Fruit fly (Drosophila melanogaster): ENCODE data around the gene CG3726.

Gene CG3726

dm6 chrX:5892512-5892911, 24.4 kb upstream of the CG3726 start:
- no peak for TF ChIP-seq noc (tag; optimal IDR thresholded peaks at IDR 0.05)

DNA sequence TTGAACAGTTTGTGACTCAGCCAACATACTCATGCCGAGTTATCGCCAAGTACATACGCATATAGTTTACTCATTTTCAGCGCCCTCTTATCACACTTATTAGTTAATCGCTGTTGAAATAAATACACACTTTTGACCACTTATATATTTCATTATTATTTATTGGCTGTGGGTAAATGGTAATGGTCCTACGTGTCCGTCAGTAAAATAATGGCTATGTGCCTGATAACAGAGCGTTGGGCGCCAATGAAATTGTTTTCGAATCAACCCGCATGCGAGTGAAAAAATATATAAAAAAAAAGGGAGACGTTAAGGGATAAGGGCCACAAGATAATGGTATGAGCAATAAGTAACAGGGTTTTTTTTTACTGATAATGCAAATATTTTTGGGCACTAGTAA, 23.7 kb upstream of the CG3726 start:
- no peak for TF ChIP-seq noc (tag; optimal IDR thresholded peaks at IDR 0.05)

DNA sequence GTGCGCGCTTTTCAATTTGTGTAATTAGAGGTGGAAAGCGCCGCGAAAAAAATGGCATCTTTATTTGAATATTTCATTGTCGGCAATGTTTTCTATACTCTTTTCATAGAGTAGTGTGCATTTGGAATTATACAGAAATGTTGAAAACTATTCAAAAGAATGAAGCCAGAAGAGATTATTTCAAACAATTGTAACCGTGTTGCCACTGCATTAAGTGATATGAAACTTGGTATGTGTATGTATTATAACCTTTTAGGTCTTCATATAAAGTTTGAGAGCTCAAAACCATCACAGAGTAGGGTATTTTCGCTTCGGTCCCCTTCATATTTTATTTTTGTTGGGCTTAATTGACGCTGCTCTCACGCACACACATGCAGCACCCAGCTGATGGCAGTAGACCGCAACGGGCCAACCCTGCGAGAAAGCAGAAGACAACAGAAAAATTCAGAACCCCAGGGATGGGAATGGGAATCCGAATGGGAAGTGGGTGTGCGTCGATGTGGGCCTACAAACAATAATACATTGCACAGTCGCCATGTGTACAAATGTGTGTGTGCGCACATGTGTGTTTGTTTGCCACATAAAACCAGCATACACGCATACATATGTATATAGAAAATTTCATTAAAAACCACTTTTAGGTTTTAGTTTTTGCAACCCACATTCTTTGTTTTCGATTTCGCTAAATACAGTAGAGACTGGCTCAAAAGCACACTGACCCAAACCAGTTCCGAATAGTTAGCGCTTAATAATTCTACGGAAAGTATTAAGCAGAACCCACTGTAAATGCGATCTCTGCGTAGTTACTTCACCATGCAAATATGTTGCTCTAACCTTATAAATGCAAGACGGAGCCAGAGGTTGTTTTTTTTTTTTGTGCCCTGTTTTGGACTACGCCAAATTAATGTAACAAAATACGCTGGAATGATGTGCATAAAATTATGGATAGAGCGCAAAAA, 22.1 kb upstream of the CG3726 start:
- TF ChIP-seq noc (tag; optimal IDR thresholded peaks at IDR 0.05): no peak

DNA sequence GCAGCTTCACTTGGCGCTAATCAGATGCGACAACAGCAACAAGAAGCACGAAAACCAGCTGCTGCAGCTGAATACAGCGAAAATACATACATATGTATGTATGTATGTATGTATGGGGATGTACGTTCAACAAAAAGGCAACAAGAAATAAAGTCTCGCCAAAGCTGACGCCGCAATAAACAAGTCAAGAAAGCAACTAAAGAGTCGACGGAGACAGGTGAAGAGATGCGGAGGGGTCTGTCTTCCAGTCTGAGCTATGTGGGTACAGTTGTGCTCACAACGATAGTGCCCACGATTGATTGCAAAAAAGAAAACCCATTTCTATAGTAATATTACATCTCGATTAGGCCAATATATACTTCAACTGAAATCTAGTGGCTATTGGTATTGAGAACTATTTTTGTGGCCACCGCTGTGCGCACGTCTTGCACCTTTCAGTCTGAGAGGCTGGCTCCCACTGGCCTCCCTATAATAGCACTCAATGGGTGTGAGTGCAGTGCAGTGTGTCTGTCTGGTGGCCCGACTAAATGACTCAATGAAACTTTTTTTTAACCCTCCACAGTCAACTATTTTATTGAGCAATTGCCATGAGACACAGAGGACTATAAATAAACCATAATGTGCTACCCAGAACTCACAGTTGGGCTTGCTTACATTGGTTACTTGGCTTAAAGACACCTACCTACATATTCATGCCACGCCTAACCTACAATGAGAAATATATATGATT, 20.9 kb upstream of the CG3726 start:
- peak; percentile 57 for TF ChIP-seq noc (tag; optimal IDR thresholded peaks at IDR 0.05)

DNA sequence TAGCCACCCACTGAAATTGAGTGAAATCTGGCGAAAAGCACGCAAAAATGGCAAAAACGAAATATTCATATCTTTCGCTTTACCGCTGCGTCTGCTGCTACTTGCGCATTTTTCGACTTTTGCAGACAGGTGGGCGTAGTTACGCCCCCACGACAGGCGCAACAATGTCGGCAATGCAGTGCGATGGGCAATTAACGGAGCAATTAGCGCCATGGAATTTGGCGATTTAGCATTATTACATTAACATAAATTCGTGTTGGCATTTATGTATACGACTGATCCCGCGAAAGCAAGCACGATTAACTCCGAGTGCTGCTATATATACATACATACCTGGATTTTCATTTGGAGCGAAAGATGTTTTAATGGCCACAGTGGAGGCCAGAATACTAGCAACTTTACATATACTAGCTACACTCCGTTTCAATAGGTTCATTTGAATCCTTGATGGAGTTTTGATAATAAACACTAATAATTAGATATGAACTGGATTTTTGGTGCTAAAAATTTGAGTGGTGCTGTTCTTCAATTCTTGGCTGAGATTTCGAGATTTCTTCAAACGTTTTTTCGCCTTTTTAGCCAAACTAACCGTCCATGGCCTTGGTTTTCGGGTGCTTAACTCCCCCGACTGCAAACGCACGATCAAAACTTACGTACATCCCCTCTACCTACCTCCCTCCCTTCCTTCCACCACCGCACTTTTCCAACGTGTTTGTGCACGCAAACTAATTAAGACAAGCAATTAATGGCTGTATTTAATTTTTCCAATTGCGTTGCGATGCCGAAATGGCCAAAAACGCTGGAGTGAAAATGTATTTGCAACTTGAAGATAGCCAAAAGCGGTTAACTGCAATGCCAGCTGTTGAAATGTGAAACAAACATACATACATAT, 19.8 kb upstream of the CG3726 start:
- no peak for TF ChIP-seq noc (tag; optimal IDR thresholded peaks at IDR 0.05)

- peak; percentile 16 for TF ChIP-seq noc (tag; optimal IDR thresholded peaks at IDR 0.05)
These were observed 17.4 kb upstream of the CG3726 start for dm6 chrX:5899241-5900145.

DNA sequence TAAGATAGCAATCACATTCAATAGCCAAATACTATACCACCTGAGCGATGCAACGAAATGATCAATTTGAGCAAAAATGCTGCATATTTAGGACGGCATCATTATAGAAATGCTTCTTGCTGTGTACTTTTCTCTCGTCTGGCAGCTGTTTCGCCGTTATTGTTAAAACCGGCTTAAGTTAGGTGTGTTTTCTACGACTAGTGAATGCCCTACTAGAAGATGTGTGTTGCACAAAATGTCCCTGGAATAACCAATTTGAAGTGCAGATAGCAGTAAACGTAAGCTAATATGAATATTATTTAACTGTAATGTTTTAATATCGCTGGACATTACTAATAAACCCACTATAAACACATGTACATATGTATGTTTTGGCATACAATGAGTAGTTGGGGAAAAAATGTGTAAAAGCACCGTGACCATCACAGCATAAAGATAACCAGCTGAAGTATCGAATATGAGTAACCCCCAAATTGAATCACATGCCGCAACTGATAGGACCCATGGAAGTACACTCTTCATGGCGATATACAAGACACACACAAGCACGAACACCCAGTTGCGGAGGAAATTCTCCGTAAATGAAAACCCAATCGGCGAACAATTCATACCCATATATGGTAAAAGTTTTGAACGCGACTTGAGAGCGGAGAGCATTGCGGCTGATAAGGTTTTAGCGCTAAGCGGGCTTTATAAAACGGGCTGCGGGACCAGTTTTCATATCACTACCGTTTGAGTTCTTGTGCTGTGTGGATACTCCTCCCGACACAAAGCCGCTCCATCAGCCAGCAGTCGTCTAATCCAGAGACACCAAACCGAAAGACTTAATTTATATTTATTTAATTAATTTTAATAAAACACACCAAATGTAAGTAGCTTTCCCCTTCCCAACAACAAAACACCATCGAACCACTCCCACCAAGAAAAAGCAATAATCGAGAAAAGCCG, 16.5 kb upstream of the CG3726 start, which contains the start of gene Act5C:
Gene Act5C (plus strand): TSS at position 716 of the 948 bp plus-strand sequence.
- peak; percentile 84 for TF ChIP-seq noc (tag; optimal IDR thresholded peaks at IDR 0.05)

DNA sequence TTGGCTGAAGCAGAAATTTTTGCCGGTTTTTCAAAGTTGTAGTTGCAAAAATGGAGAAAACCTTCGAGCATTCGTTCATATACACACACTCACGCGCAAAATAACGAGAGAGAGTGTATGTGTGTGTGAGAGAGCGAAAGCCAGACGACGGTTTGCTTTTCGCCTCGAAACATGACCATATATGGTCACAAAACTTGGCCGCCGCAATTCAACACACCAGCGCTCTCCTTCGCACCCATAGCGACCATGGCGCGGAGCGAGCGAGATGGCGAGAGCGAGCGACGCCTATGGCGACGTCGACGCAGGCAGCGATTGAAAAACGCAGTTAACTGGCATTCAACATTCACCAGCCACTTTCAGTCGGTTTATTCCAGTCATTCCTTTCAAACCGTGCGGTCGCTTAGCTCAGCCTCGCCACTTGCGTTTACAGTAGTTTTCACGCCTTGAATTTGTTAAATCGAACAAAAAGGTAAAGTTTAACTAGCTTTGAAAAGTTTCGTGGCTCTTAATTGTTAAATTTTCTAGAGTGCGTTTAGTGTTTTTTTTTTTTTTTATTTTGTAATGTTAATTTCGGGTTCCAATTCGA, 15.2 kb upstream of the CG3726 start:
- peak; percentile 54 for TF ChIP-seq noc (tag; optimal IDR thresholded peaks at IDR 0.05)

DNA sequence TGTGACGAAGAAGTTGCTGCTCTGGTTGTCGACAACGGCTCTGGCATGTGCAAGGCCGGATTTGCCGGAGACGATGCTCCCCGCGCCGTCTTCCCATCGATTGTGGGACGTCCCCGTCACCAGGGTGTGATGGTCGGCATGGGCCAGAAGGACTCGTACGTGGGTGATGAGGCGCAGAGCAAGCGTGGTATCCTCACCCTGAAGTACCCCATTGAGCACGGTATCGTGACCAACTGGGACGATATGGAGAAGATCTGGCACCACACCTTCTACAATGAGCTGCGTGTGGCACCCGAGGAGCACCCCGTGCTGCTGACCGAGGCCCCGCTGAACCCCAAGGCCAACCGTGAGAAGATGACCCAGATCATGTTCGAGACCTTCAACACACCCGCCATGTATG, 14.2 kb upstream of the CG3726 start:
- TF ChIP-seq noc (tag; optimal IDR thresholded peaks at IDR 0.05): no peak

DNA sequence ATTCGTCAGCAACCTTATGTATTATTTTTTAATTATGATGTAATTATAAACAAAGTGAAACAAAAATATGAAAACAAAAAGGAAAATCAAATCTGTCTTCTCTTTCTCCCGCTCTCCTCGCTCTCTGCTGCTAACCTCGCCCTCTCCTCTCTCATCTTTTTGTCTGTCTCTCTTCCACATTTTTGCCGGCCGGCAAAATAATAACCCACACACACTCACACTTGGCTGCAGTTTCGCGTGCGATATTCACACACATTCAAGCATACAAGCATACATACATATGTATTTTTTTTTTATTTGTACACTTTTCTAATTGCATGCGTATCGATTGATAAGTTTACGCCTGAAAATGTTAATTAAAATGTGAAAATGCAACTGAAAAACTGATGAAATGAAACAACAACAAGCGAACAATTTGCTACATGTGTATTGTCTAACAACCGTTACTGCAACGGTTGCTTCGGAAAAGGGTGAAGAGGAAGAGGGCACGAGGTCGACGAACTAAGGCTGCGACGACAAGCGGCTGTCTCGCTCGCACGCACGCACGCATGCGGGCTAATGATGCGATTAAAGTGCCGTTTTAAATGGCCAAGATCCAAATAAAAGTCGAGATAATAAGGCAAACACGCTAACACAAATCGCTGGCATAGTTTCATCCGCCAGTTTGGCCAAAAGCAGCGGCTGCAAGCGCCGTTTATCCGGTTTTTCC, 12.4 kb upstream of the CG3726 start:
- TF ChIP-seq noc (tag; optimal IDR thresholded peaks at IDR 0.05): no peak

DNA sequence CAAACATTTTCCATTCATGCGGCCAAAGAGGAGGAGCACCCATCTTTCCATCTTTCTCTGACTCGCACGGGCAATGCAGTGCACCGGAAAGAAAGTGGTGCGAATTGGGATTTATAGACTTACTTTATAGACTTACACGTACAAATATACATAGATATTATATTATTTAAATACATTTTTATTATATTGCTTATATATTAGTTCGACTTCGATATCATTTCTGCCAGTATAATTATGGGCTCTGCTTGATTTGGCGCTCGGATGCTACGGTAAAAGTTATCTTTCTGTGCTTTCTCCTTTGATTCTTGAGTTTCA, 11.9 kb upstream of the CG3726 start:
- no peak for TF ChIP-seq noc (tag; optimal IDR thresholded peaks at IDR 0.05)

- no peak for TF ChIP-seq noc (tag; optimal IDR thresholded peaks at IDR 0.05)
These were observed 11.5 kb upstream of the CG3726 start, which contains the start of gene CG4020 for dm6 chrX:5905446-5905845. Gene CG4020, plus strand, starts transcription at chrX:5905746.

DNA sequence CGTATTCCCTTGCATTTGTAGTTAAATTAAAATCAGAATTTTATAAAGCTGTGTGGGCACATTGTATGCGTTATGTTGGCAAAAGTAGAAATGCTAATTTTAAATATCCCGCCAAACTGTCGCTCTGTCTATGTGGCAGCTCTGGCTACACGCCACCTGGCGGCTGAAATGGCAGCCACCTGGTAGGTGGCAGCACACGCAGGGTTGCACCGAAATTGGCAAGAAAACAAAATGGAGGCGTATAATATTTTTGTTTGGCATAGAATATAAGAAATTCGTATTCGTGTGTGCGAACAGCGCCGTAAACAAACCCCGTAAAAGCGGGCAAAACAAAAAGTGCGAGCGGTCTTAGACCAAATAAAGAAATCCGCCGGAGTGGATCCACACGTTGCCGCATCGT, 9.0 kb upstream of the CG3726 start, which contains the start of gene CG12236:
Gene CG12236 (plus strand): TSS at position 220 of the 400 bp plus-strand sequence.
- TF ChIP-seq noc (tag; optimal IDR thresholded peaks at IDR 0.05): peak; percentile 13
